Worm (Caenorhabditis elegans): Measurements from ENCODE around the gene clec-9.

The clec-9 gene

ce11 chrV:16735518-16735917 is 29.1 kb upstream of the clec-9 start, which contains the start of the genes clec-38 and clec-34:
TSS of gene clec-38 (minus strand) at chrV:16735618.
TSS of gene clec-34 (plus strand) at chrV:16735765.
- TF ChIP-seq unc-62 (GFP tag; optimal IDR thresholded peaks at IDR 0.05 in 1 of 2) = peak in 1 of 2 experiments; percentile 4
- no peak for TF ChIP-seq unc-62 (tag; optimal IDR thresholded peaks at IDR 0.05)
- TF ChIP-seq pha-4 (GFP tag; IDR thresholded peaks at IDR 0.05) = no peak
- no peak for TF ChIP-seq pha-4 (tag; optimal IDR thresholded peaks at IDR 0.05)

DNA sequence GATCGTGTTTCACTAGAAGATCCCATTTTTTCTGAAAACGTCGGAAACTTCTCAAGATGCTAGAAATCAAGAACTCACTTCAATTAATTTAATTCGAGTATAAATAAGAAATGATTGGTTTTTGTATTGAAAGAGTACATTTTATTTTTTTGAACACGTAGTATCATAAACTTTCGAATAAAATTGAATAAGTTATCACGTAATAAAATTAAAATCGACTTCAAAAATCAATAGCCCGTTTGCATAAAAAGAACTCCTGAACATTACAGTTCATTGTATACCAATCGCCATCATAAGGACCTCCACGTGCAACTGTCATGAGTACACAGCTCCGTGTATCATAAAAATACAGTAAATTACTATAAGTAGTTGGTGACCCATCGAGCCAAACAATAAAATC is 27.2 kb upstream of the clec-9 start, which contains the start of gene T25E12.16:
T25E12.16 (minus strand) TSS at position 101 of the 400 bp plus-strand sequence.
- TF ChIP-seq egl-27 (tag; optimal IDR thresholded peaks at IDR 0.05) (no peak), daf-16 (GFP tag; optimal IDR thresholded peaks at IDR 0.05) (no peak), daf-16 (tag; optimal IDR thresholded peaks at IDR 0.05) (no peak), ceh-28 (tag; optimal IDR thresholded peaks at IDR 0.05) (no peak), ceh-62 (tag; optimal IDR thresholded peaks at IDR 0.05) (no peak), arid-1 (GFP tag; conservative IDR thresholded peaks at IDR 0.05) (no peak), Y105C5A.15 (GFP tag; IDR thresholded peaks at IDR 0.05) (no peak), snpc-1.2 (GFP tag; IDR thresholded peaks at IDR 0.05) (no peak), daf-19 (GFP tag; conservative IDR thresholded peaks at IDR 0.05) (no peak), aly-2 (tag; optimal IDR thresholded peaks at IDR 0.05) (no peak), ZK546.5 (tag; optimal IDR thresholded peaks at IDR 0.05) (no peak), Y48G9A.11 (GFP tag; IDR thresholded peaks at IDR 0.05) (no peak), nhr-42 (GFP tag; IDR thresholded peaks at IDR 0.05) (no peak), ceh-32 (tag; optimal IDR thresholded peaks at IDR 0.05; ENCODE audit: poor library complexity) (no peak), F10B5.3 (tag; optimal IDR thresholded peaks at IDR 0.05) (no peak), daf-8 (GFP tag; IDR thresholded peaks at IDR 0.05) (no peak), ceh-82 (tag; optimal IDR thresholded peaks at IDR 0.05) (no peak), hmg-1.1 (GFP tag; IDR thresholded peaks at IDR 0.05) (no peak)

ce11 chrV:16731600-16731999 is 25.2 kb upstream of the clec-9 start, which contains the start of gene srz-100:
TSS of gene srz-100 (plus strand) at chrV:16731900.
- TF ChIP-seq ceh-44 (GFP tag; IDR thresholded peaks at IDR 0.05) (no peak), nhr-102 (tag; optimal IDR thresholded peaks at IDR 0.05) (no peak), zip-2 (tag; optimal IDR thresholded peaks at IDR 0.05) (no peak), hmg-1.1 (GFP tag; IDR thresholded peaks at IDR 0.05) (no peak), aha-1 (tag) (no peak), duxl-1 (tag; optimal IDR thresholded peaks at IDR 0.05; ENCODE audit: poor library complexity) (no peak), dmd-6 (GFP tag; IDR thresholded peaks at IDR 0.05) (no peak), F44E2.7 (GFP tag; IDR thresholded peaks at IDR 0.05) (no peak), saeg-2 (GFP tag; IDR thresholded peaks at IDR 0.05) (no peak), nhr-48 (tag; optimal IDR thresholded peaks at IDR 0.05) (no peak), mxl-3 (GFP tag; optimal IDR thresholded peaks at IDR 0.05) (no peak), zag-1 (tag; optimal IDR thresholded peaks at IDR 0.05) (no peak), unc-62 (GFP tag; optimal IDR thresholded peaks at IDR 0.05 in 1 of 2) (no peak), unc-62 (tag; optimal IDR thresholded peaks at IDR 0.05) (no peak), F49E8.2 (tag; optimal IDR thresholded peaks at IDR 0.05; ENCODE audit: borderline replicate concordance) (no peak), F10B5.3 (tag; optimal IDR thresholded peaks at IDR 0.05) (no peak), lir-3 (tag; optimal IDR thresholded peaks at IDR 0.05) (no peak), madf-5 (GFP tag; IDR thresholded peaks at IDR 0.05) (no peak)

DNA sequence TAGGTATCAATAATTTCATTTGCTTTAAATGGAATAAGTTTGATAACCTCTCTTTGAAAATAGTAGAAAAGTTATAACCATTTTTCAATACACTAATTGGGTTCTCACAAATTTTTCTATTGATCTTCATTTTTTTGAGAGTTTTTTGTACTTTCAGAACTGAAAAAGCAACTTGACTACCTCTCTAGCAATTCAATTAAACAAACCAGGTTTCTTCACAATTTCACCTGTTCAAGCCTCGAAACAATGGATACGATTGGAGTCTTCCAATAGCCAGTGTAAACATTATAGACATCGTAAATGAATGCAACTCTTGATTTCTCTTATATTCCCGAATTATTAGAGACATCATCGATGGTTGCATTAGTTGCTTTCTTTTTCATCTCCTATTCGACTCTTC is 23.5 kb upstream of the clec-9 start, which contains the start of gene srz-99:
srz-99 (plus strand) TSS at position 301 of the 400 bp plus-strand sequence.
- no peak for TF ChIP-seq fkh-10 (GFP tag; optimal IDR thresholded peaks at IDR 0.05)
- TF ChIP-seq nhr-42 (GFP tag; IDR thresholded peaks at IDR 0.05) = no peak
- no peak for TF ChIP-seq lsy-2 (tag; optimal IDR thresholded peaks at IDR 0.05)
- TF ChIP-seq nhr-48 (tag; optimal IDR thresholded peaks at IDR 0.05) = no peak
- no peak for TF ChIP-seq snpc-4 (tag; optimal IDR thresholded peaks at IDR 0.05)
- TF ChIP-seq nhr-41 (GFP tag; IDR thresholded peaks at IDR 0.05) = no peak
- no peak for TF ChIP-seq lin-39 (tag; optimal IDR thresholded peaks at IDR 0.05)
